Worm (Caenorhabditis elegans): ENCODE results near the gene srh-71.
"Not testable (repeated sequence)": the region's sequence is repeated elsewhere in the genome, so short reads cannot be mapped to it uniquely, and the experiment has no call there.

srh-71 gene

DNA sequence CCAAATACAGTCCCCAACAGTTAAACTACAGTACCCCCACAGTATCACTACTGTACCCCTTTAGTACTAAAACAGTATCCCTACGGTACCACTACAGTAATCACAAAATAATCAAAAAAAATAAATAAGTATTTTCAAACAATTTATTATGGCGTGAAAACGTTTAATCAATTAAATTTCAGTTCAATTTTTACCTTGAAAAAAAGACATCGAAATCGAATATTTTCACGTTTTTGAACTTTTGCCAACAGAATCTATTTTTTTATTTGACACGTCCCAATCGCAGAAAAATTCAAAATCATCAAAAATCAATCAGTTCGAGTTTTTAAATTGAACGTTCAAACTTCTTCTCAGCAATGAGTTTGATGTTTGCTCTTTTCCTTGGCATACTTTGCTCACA lies 9.4 kb upstream of the srh-71 start, which contains the start of gene clec-123:
clec-123 (plus strand) TSS at position 301 of the 400 bp plus-strand sequence.
- TF ChIP-seq unc-62 (GFP tag; optimal IDR thresholded peaks at IDR 0.05), result no peak

DNA sequence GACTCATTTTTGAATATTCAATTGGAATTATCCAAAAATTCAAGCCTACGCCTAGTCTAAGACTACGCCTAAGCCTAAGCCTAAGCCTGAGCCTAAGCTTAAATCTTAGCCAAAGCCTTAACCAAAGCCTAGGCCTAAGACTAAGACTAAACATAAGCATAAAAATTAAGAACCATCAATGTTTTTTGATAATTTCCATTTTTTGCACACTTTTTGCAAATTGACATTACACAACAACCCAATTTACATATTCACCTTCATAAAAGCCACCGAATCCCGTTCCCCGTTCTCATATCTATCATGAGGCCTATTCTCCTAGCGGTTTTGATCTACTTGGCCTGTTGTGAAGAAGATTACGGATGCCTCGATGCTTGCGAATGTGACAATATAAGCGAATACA lies 5.8 kb upstream of the srh-71 start, which contains the start of gene T10D4.7:
T10D4.7 (plus strand) TSS at position 301 of the 400 bp plus-strand sequence.
- TF ChIP-seq unc-62 (GFP tag; optimal IDR thresholded peaks at IDR 0.05), result no peak

DNA sequence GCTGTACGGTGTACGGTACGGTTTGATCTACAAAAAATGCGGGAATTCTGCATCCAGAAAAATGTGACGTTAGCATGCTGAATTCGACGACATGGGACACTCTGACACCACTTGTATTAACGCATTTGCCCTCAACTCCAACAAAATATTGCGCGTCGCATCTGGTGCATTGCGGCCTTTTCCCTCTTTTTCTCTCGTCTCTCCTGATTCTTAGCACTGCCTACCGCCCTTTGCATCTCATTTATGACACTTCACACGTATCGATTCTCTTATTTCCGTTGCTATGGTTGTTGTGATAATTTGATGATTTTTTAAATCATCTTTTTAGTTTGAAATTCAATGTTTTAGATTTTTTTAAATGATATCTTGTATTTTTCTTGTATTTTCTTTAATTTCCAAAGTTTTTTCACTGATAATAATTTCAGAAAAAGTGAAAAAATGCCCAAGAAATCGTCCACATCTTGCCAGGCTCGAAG lies 4.4 kb upstream of the srh-71 start, which contains the start of gene T10D4.6:
T10D4.6 (plus strand) TSS at position 426 of the 476 bp plus-strand sequence.
- no peak for TF ChIP-seq unc-62 (GFP tag; optimal IDR thresholded peaks at IDR 0.05)

DNA sequence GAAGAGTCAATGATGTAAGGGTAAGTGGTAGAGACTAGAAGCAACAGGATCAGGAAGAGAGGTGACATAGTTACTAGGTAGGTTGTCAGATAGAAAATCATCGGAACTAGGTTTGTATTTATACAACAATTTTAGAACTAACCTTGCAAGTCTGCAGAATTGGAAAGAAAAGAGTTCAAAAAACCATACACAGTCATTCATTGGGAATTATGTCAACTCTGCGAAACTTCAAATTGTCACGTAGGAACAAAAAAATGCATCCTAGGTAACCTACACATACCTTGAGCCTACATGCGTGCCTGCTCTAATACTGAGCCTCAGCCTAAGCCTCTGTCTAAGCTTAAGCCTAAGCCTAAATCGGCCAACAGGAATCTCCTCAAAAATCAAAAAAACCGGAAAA lies 3.0 kb downstream of the srh-71 start, which contains the start of gene ins-19:
ins-19 (minus strand) TSS at position 101 of the 400 bp plus-strand sequence.
- TF ChIP-seq unc-62 (GFP tag; optimal IDR thresholded peaks at IDR 0.05), result no peak

DNA sequence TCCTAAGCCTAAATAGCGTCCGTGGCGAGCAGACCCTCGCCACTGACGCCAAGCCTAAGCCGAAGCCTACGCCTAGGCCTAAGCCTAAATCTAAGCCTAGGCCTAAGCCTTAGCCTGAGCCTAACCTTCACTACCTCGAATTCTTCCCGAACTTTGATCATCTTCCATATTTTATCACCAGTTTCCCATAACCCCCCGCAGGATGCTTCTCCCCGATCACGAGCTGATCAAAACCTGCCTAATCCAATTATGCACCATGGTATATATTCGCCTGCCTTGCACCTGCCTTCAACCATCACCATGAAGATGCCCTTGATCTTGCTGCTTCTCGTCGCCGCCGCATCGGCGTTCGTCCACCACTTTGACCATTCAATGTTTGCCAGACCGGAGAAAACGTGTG lies 3.4 kb downstream of the srh-71 start, which contains the start of gene ins-31:
ins-31 (plus strand) TSS at position 301 of the 400 bp plus-strand sequence.
- not testable (repeated sequence) for TF ChIP-seq unc-62 (GFP tag; optimal IDR thresholded peaks at IDR 0.05)

DNA sequence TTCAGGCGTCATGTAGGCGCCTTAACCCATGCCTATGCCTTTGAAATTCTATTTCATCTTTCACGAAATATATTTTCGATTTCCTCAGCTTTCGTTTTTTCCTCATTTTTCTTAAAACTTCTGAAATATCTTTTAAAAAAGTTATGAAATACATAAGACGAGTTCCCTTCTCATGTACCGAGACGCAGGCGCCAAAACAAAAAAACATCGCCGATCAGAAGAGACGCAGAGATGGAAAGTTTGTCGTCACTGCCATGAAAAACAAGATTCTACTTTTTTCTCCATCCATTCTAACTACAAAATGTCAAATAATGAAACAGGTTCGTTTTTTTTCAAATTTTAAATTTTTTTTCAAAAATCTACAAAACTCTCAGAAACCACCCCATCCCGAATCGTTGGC lies 5.7 kb downstream of the srh-71 start, which contains the start of gene chil-24:
chil-24 (plus strand) TSS at position 156 of the 400 bp plus-strand sequence.
- no peak for TF ChIP-seq unc-62 (GFP tag; optimal IDR thresholded peaks at IDR 0.05)

DNA sequence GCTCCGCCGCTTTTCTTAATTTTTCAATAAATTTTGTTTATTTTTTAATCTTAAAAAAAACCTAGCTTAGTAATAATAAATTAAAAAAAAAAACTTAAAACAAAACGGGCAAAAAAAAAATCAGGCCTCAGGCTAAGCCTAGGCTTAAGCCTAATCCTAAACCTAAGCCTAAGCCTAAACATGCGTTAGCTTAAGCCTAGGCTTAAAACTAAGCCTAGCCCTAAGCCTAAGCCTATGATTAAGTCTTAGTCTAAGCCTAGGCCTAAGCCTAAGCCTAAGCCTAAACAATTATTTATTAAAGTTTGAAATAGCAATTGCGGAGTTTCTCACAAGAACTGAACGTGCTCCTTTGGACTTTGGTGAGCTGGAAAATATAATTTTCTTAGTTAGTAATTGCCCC lies 12.0 kb downstream of the srh-71 start:
- TF ChIP-seq unc-62 (GFP tag; optimal IDR thresholded peaks at IDR 0.05), result no peak

DNA sequence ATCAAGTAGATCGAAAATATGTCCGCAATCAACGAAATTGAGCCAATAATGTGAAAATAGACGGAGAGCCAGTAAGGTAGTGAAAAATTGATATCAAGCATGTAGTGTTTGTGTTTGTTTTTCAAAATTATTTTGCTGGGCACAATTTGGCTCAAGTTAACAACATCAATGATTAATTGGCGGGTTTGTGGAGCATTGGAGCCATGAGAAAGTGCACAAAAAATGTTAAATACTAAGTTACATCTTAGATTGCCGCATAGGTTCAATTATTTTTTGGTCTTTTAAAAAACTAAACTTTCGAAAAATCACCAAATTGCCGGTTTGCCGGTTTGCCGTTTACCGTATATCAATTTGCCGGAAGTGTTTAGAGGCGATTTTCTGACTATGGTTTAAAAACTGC lies 14.5 kb downstream of the srh-71 start, which contains the start of gene sri-54:
sri-54 (minus strand) TSS at position 101 of the 400 bp plus-strand sequence.
- TF ChIP-seq unc-62 (GFP tag; optimal IDR thresholded peaks at IDR 0.05), result no peak

DNA sequence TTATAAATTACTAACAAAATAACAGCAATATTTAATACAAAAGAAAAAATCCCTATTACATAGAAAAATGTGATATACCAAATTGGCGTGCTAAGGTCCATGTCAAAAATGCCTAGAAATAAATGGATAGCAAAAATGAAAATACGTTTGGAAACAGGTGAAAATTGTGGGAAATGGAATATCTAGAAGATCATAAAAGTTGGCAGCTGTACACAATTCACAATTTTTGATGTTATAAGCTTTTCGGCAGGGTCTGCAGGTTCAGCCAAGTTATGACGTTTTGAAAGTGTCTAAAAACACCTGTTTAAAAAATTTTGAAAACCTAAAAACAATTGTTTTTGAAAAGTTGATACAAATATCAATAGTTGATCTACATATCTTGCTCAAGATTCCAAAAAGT lies 19.5 kb downstream of the srh-71 start, which contains the start of gene sri-42:
sri-42 (minus strand) TSS at position 101 of the 400 bp plus-strand sequence.
- not testable (repeated sequence) for TF ChIP-seq unc-62 (GFP tag; optimal IDR thresholded peaks at IDR 0.05)

DNA sequence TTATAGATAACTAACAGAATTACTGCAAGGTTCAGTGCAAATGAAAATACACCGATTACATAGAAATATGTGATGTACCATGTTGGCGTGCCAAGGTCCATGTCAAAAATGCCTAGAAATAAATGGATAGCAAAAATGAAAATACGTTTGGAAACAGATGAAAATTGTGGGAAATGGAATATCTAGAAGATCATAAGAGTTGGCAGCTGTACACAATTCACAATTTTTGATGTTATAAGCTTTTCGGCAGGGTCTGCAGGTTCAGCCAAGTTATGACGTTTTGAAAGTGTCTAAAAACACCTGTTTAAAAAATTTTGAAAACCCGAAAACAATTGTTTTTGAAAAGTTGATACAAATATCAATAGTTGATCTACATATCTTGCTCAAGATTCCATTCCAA lies 21.2 kb downstream of the srh-71 start, which contains the start of gene sri-43:
sri-43 (minus strand) TSS at position 101 of the 400 bp plus-strand sequence.
- not testable (repeated sequence) for TF ChIP-seq unc-62 (GFP tag; optimal IDR thresholded peaks at IDR 0.05)

DNA sequence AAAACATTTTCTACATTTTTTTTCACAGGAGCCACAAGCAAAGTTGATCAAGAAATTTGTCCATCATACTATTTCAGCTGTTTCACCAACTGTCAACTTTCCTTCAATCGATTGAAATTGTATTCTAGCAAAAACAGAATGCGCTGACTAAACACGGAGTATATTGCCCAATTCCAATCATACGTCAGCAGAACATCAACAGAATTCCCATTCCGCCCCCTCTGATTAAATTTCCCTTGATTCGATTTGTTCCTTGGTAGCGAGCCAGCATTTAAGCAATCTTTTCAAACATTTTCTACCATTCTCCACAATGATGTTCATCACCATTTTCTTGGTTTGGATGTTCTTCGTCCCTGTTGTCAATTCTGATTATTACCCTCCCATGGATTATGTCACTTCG lies 22.5 kb downstream of the srh-71 start, which contains the start of gene T10D4.15:
T10D4.15 (plus strand) TSS at position 301 of the 400 bp plus-strand sequence.
- no peak for TF ChIP-seq unc-62 (GFP tag; optimal IDR thresholded peaks at IDR 0.05)

DNA sequence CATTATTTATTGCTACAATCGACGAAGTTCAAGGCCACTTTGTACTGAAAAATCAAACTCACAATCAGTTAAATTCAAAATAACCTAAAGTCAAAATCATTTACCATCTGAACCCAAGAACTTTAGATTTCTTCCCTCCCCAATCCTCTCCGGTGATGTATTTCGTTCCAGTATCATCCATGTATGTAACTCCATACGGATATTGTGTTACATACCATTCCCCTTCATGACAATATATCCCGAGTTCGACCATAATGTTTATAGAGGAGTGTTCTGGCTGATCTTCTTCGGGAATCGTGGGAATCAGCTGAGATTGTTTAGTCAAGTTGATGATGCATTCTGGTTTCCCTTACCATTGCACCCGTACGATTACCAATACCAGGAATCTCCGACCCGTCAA lies 25.1 kb downstream of the srh-71 start:
- no peak for TF ChIP-seq unc-62 (GFP tag; optimal IDR thresholded peaks at IDR 0.05)

DNA sequence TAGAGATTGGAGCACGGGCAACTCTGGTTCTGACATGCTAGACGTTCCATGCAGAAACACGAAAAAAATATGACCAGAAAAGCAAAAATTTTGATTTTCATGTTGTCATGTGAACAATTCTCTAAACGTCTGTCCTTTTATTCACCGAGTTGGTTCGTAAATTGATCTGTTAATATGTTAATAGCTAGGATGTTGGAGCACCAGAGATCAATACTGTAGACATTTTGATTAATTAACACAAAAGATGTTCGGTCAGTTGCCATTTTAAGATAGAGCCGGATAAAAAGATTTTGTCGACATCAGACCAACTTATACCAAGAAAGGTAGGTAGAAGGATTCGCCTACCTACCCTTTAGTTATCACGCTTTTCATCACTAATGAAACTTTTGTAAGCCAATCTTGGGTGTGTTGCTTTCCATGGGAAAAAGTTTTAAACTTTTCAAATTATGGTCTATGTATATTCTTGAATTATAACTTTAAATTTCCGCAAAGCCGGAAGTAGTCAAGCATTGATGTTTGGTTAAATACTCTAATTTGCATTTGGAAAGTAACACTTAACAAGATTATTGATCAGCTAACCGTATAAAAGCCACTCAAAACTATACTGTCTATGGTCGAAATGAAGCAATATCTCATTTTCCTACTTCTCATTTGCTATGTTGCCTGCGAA lies 26.4 kb downstream of the srh-71 start, which contains the start of the genes T10D4.11 and T10D4.1:
T10D4.11 (minus strand) TSS at position 101 of the 670 bp plus-strand sequence.
T10D4.1 (plus strand) TSS at position 620 of the 670 bp plus-strand sequence.
- no peak for TF ChIP-seq unc-62 (GFP tag; optimal IDR thresholded peaks at IDR 0.05)

DNA sequence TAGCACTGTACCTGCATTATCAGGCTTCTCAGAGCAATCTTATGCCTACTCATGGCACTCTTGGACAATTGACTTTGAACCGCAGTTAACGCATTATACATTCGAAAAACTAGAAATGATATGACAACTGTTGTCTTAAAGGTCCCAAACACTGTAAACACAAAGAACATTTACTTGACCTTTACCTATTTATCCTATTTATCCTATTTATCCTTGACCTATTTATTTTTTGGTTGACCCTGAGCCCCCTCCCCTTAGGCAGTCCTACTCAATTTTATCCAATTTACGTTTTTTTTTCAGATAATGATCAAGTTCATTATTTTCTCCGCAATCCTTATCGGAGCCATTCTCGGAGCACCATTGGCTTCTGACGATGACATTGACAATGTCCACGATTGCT lies 28.3 kb downstream of the srh-71 start, which contains the start of the genes T10D4.14 and T10D4.19:
T10D4.14 (minus strand) TSS at position 101 of the 400 bp plus-strand sequence.
T10D4.19 (plus strand) TSS at position 304 of the 400 bp plus-strand sequence.
- TF ChIP-seq unc-62 (GFP tag; optimal IDR thresholded peaks at IDR 0.05), result no peak

DNA sequence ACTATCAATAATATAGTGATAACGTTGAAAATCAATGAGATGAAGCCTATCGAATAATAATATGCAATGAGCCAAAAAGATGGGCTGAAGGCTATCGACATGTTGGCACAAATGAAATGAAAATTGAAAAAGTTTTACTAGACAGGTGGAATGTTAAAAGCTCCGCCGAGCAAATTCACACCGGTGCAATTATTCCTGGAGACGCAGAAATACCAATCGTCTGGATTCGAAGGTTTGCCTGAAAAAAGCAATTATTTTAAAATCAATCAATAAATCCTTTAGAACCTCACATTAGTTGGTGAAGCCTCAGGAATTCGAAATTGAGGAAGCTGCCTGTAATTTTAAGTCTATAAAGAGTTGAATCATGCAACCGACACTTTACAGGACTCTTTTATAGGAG lies 31.1 kb downstream of the srh-71 start, which contains the start of gene sri-32:
sri-32 (minus strand) TSS at position 101 of the 400 bp plus-strand sequence.
- no peak for TF ChIP-seq unc-62 (GFP tag; optimal IDR thresholded peaks at IDR 0.05)

DNA sequence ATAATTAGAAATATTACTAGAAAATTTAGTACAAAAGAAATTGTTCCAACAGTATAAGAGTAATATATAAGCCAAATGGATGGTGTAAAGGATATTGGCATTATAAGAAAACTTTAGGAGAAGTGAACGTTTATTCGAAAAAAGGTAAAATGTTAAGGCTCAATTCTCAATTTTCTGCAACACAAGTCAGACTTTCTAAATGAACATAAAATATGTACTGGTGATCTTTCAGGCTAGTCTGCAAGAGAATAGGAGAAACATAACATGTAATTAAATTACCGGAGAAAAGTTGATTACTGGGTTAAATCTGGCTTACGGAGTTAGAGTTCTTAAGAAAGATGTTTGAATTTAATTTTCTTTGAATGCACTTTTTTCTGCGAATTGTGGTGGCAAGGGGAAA lies 33.4 kb downstream of the srh-71 start, which contains the start of gene sri-33:
sri-33 (minus strand) TSS at position 101 of the 400 bp plus-strand sequence.
- TF ChIP-seq unc-62 (GFP tag; optimal IDR thresholded peaks at IDR 0.05), result no peak

All from whole organism, dauer.